Fruit fly (Drosophila melanogaster) whole organism, wandering third instar larva: ENCODE results near the gene Ndae1.

Source experiments
- Abd-B ChIP-seq: fragments of >200 bp; optimal IDR thresholded peaks from 2 replicates; lab custom pipeline; 2017; ENCODE audit warnings: missing biosample characterization, missing genetic modification characterization
- CG32264 ChIP-seq: fragments of 200-800 bp; sonication (Bioruptor generic); optimal IDR thresholded peaks from 2 replicates; lab custom pipeline; 2016; ENCODE audit warnings: missing biosample characterization, missing genetic modification characterization
- CG9705 ChIP-seq: fragments of 200-800 bp; sonication (Bioruptor generic); optimal IDR thresholded peaks from 2 replicates; lab custom pipeline; 2018; ENCODE audit warnings: missing biosample characterization, mild to moderate bottlenecking, missing genetic modification characterization
- CrebA ChIP-seq: fragments of 200-800 bp; sonication (Bioruptor generic); optimal IDR thresholded peaks from 2 replicates; lab custom pipeline; 2016; ENCODE audit warnings: missing biosample characterization, mild to moderate bottlenecking, missing genetic modification characterization, borderline replicate concordance
- Dfd ChIP-seq: fragments of >200 bp; optimal IDR thresholded peaks from 2 replicates; lab custom pipeline; 2017; ENCODE audit warnings: missing biosample characterization, missing genetic modification characterization
- Dif ChIP-seq: fragments of 200-275, 200-300 bp; sonication (Bioruptor generic); optimal IDR thresholded peaks from 2 replicates; lab custom pipeline; 2018; ENCODE audit warnings: missing biosample characterization, missing genetic modification characterization; ENCODE audit not compliant: partially characterized antibody
- GATAd ChIP-seq: sonication (Bioruptor generic); optimal IDR thresholded peaks from 2 replicates; lab custom pipeline; 2016; ENCODE audit warnings: missing biosample characterization, missing genetic modification characterization
- HLH106 ChIP-seq: fragments of 200-800 bp; optimal IDR thresholded peaks from 3 replicates; lab custom pipeline; 2019; ENCODE audit warnings: missing biosample characterization, mild to moderate bottlenecking, missing genetic modification characterization, moderate library complexity
- Hnf4 ChIP-seq: fragments of 200-800 bp; sonication (Bioruptor generic); optimal IDR thresholded peaks from 2 replicates; lab custom pipeline; 2016; ENCODE audit warnings: missing biosample characterization, mild to moderate bottlenecking, missing genetic modification characterization
- Hr78 ChIP-seq: fragments of >200 bp; optimal IDR thresholded peaks from 2 replicates; lab custom pipeline; 2017; ENCODE audit warnings: missing biosample characterization, missing genetic modification characterization
- Hr83 ChIP-seq: fragments of 200-300 bp; sonication (Bioruptor generic); optimal IDR thresholded peaks from 2 replicates; lab custom pipeline; 2016; ENCODE audit warnings: missing biosample characterization, mild to moderate bottlenecking, missing genetic modification characterization, moderate library complexity; ENCODE audit not compliant: poor library complexity, severe bottlenecking
- Jra ChIP-seq: sonication (Bioruptor generic); optimal IDR thresholded peaks from 2 replicates; lab custom pipeline; 2016; ENCODE audit warnings: missing biosample characterization, missing genetic modification characterization
- Mio ChIP-seq: sonication (Bioruptor generic); optimal IDR thresholded peaks from 2 replicates; lab custom pipeline; 2016; ENCODE audit warnings: missing biosample characterization, missing genetic modification characterization
- Myc ChIP-seq: fragments of >200 bp; optimal IDR thresholded peaks from 2 replicates; lab custom pipeline; 2017
- N ChIP-seq: fragments of >200 bp; optimal IDR thresholded peaks from 2 replicates; lab custom pipeline; 2018; ENCODE audit warnings: missing biosample characterization, missing external identifiers, missing genetic modification characterization
- OdsH ChIP-seq: fragments of 200-800 bp; sonication (Bioruptor generic); optimal IDR thresholded peaks from 2 replicates; lab custom pipeline; 2016; ENCODE audit warnings: missing biosample characterization, mild to moderate bottlenecking, missing genetic modification characterization
- Rel ChIP-seq, 2 experiments: fragments of 200-800 bp; sonication (Bioruptor generic) in 1 of 2; optimal IDR thresholded peaks; 2 replicates in 1 of 2; 3 replicates in 1 of 2; lab custom pipeline; 2016 to 2019; ENCODE audit warnings: mild to moderate bottlenecking in 2 of 2, missing biosample characterization in 2 of 2, missing genetic modification characterization in 2 of 2, moderate library complexity in 1 of 2
- Sp1 ChIP-seq: fragments of 200-800 bp; sonication (Bioruptor generic); optimal IDR thresholded peaks from 3 replicates; lab custom pipeline; 2019; ENCODE audit warnings: missing biosample characterization, mild to moderate bottlenecking, missing genetic modification characterization, moderate library complexity
- Vsx2 ChIP-seq: fragments of 200-300, 225-300 bp; sonication (Bioruptor generic); optimal IDR thresholded peaks from 2 replicates; lab custom pipeline; 2018; ENCODE audit warnings: missing biosample characterization, missing genetic modification characterization; ENCODE audit not compliant: partially characterized antibody
- brk ChIP-seq: fragments of 200-800 bp; sonication (Bioruptor generic); optimal IDR thresholded peaks from 2 replicates; lab custom pipeline; 2016; ENCODE audit warnings: missing biosample characterization, mild to moderate bottlenecking, missing genetic modification characterization
- dl ChIP-seq, 2 experiments: fragments of 175-275, 200-275 bp in 1 of 2; fragments of 200-275 bp in 1 of 2; sonication (Bioruptor generic); optimal IDR thresholded peaks; lab custom pipeline; 2018; ENCODE audit warnings: mild to moderate bottlenecking in 2 of 2, missing biosample characterization in 2 of 2, missing genetic modification characterization in 2 of 2, moderate library complexity in 2 of 2; ENCODE audit not compliant: partially characterized antibody in 2 of 2, insufficient read depth in 1 of 2
- dmrt93B ChIP-seq: fragments of 200-800 bp; sonication (Bioruptor generic); optimal IDR thresholded peaks from 2 replicates; lab custom pipeline; 2018; ENCODE audit warnings: missing biosample characterization, mild to moderate bottlenecking, missing genetic modification characterization
- dsf ChIP-seq: sonication (Bioruptor generic); optimal IDR thresholded peaks from 2 replicates; lab custom pipeline; 2016; ENCODE audit warnings: missing biosample characterization, missing genetic modification characterization, borderline replicate concordance
- ey ChIP-seq: fragments of 200-800 bp; sonication (Bioruptor generic); optimal IDR thresholded peaks from 2 replicates; lab custom pipeline; 2016; ENCODE audit warnings: missing biosample characterization, missing genetic modification characterization
- h ChIP-seq: fragments of 200-800 bp; sonication (Bioruptor generic); optimal IDR thresholded peaks from 3 replicates; lab custom pipeline; 2016; ENCODE audit warnings: missing biosample characterization, mild to moderate bottlenecking, missing genetic modification characterization
- lola ChIP-seq: fragments of >200 bp; optimal IDR thresholded peaks from 2 replicates; lab custom pipeline; 2017; ENCODE audit warnings: missing biosample characterization, missing genetic modification characterization
- pan ChIP-seq: fragments of >200 bp; optimal IDR thresholded peaks from 2 replicates; lab custom pipeline; 2017
- psq ChIP-seq: fragments of 200-800 bp; sonication (Bioruptor generic); optimal IDR thresholded peaks from 3 replicates; lab custom pipeline; 2017; ENCODE audit warnings: missing biosample characterization, mild to moderate bottlenecking, missing genetic modification characterization, moderate library complexity
- rgr ChIP-seq: fragments of 200-800 bp; sonication (Bioruptor generic); optimal IDR thresholded peaks from 3 replicates; lab custom pipeline; 2016; ENCODE audit warnings: missing biosample characterization, mild to moderate bottlenecking, missing genetic modification characterization
- sage ChIP-seq: fragments of 200-800 bp; sonication (Bioruptor generic); optimal IDR thresholded peaks from 2 replicates; lab custom pipeline; 2016; ENCODE audit warnings: missing biosample characterization, mild to moderate bottlenecking, missing genetic modification characterization
- sv ChIP-seq: fragments of 200-800 bp; sonication (Bioruptor generic); optimal IDR thresholded peaks from 3 replicates; lab custom pipeline; 2016; ENCODE audit warnings: missing biosample characterization, missing genetic modification characterization
- tai ChIP-seq: sonication (Bioruptor generic); optimal IDR thresholded peaks from 2 replicates; lab custom pipeline; 2016; ENCODE audit warnings: missing biosample characterization, missing genetic modification characterization
- usp ChIP-seq: fragments of >200 bp; optimal IDR thresholded peaks from 2 replicates; lab custom pipeline; 2017; ENCODE audit warnings: missing biosample characterization, missing genetic modification characterization
- woc ChIP-seq: sonication (Bioruptor generic); optimal IDR thresholded peaks from 2 replicates; lab custom pipeline; 2016; ENCODE audit warnings: missing biosample characterization, mild to moderate bottlenecking, missing genetic modification characterization

The Ndae1 gene

dm6 chr2L:7289880-7290279 lies 40.7 kb upstream of the Ndae1 start:
- TF ChIP-seq HLH106 (tag; lab: Kevin White, UChicago) = no peak
- TF ChIP-seq CrebA (GFP tag; lab: Kevin White, UChicago) = no peak
- TF ChIP-seq dmrt93B (GFP tag; lab: Kevin White, UChicago) = no peak
- TF ChIP-seq CG32264 (GFP tag; lab: Kevin White, UChicago) = no peak
- no peak for TF ChIP-seq tai (GFP tag; lab: Kevin White, UChicago)
- no peak for TF ChIP-seq Hnf4 (GFP tag; lab: Kevin White, UChicago)
- no peak for TF ChIP-seq Mio (GFP tag; lab: Kevin White, UChicago)
- TF ChIP-seq dsf (GFP tag; lab: Kevin White, UChicago) = no peak
- no peak for TF ChIP-seq psq (GFP tag; lab: Kevin White, UChicago)
- no peak for TF ChIP-seq brk (GFP tag; lab: Kevin White, UChicago)
- TF ChIP-seq Abd-B (GFP tag; lab: Kevin White, UChicago) = no peak
- no peak for TF ChIP-seq sage (GFP tag; lab: Kevin White, UChicago)
- no peak for TF ChIP-seq Sp1 (GFP tag; lab: Kevin White, UChicago)
- TF ChIP-seq CG9705 = no peak
- no peak for TF ChIP-seq Rel (GFP tag; optimal IDR thresholded peaks at IDR 0.05; lab: Kevin White, UChicago)
- no peak for TF ChIP-seq Rel (tag; optimal IDR thresholded peaks at IDR 0.05; lab: Kevin White, UChicago)
- TF ChIP-seq h (GFP tag; lab: Kevin White, UChicago) = no peak
- no peak for TF ChIP-seq ey (GFP tag; lab: Kevin White, UChicago)

dm6 chr2L:7285862-7286261 lies 36.7 kb upstream of the Ndae1 start:
- TF ChIP-seq Hr83 (GFP tag; lab: Kevin White, UChicago) (no peak), Rel (GFP tag; optimal IDR thresholded peaks at IDR 0.05; lab: Kevin White, UChicago) (no peak), Rel (tag; optimal IDR thresholded peaks at IDR 0.05; lab: Kevin White, UChicago) (no peak), dmrt93B (GFP tag; lab: Kevin White, UChicago) (no peak), CrebA (GFP tag; lab: Kevin White, UChicago) (no peak), rgr (GFP tag; lab: Kevin White, UChicago) (no peak)

DNA sequence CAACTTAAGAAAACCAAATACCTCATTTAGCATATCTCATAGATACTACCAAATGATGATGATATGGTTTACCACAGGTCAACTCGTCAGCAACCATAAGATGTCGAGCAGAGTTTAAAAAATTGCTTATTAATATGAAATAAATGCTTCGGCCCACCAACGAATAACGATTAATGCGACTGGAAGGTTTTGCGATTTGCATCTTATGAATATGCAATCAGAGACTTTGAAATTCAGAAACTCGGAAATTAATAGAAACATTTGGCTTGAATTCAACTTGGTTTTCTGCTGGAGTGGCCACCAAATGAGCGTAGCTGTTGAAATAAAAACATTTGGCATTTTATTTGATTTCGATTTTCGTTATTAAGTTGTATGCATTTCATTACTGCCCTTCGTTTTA lies 35.6 kb upstream of the Ndae1 start:
- TF ChIP-seq rgr (GFP tag; lab: Kevin White, UChicago) (no peak), h (GFP tag; lab: Kevin White, UChicago) (no peak), usp (GFP tag; lab: Kevin White, UChicago) (no peak), Mio (GFP tag; lab: Kevin White, UChicago) (no peak), Abd-B (GFP tag; lab: Kevin White, UChicago) (no peak), sv (no peak), lola (no peak)

DNA sequence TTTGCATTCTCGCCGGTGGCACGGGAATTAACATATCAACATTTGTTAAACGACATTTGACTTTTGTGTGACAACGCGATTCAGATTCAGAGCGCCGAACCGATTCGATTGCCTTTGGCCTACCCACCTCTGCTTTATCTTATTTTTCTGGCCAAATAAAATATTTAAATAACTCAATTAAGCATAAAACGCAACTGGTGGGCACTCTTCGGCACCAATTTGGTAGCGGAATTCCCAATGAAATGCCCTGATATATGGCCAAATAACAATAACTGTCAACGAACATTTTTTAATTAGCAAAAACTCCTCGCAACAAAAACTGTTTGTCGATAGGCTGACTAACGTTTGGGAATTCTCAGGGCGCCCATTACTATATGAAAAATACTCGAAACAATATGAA lies 35.0 kb upstream of the Ndae1 start:
- TF ChIP-seq Abd-B (GFP tag; lab: Kevin White, UChicago) = no peak

dm6 chr2L:7282128-7282527 lies 33.0 kb upstream of the Ndae1 start:
- TF ChIP-seq CrebA (GFP tag; lab: Kevin White, UChicago) (no peak), usp (GFP tag; lab: Kevin White, UChicago) (no peak), N (GFP tag; lab: Kevin White, UChicago) (no peak), h (GFP tag; lab: Kevin White, UChicago) (no peak)

DNA sequence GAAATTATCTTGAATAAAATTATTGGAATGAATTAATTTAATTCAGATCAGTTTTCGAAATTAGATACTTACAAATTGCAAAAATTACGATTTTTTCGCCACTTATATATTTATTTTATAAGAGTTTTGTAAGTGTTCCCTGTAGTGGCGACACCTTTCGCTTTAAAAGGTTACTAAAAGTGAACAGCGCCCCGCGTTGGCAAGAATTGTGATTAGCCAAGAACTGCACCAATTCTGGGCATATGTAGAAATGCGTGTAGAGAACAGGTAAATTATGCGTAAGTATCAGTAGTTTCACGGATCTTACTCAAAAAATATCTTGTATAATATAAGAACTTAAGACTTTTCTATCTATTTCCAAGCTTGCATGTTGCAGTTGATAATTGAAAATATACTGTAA lies 32.3 kb upstream of the Ndae1 start:
- TF ChIP-seq Hr78 (GFP tag; lab: Kevin White, UChicago) (no peak), usp (GFP tag; lab: Kevin White, UChicago) (no peak), HLH106 (tag; lab: Kevin White, UChicago) (peak; percentile 49), Myc (peak; percentile 97), Abd-B (GFP tag; lab: Kevin White, UChicago) (no peak), Jra (no peak), Hr83 (GFP tag; lab: Kevin White, UChicago) (peak; percentile 14), tai (GFP tag; lab: Kevin White, UChicago) (peak; percentile 27), sage (GFP tag; lab: Kevin White, UChicago) (no peak), lola (no peak), GATAd (no peak), h (GFP tag; lab: Kevin White, UChicago) (peak; percentile 64), dl (GFP tag; optimal IDR thresholded peaks at IDR 0.05; lab: Kevin White, UChicago; ENCODE audit: insufficient read depth in 1 of 2, partially characterized antibody in 2 of 2) (no peak), dmrt93B (GFP tag; lab: Kevin White, UChicago) (peak; percentile 44), Dif (GFP tag; lab: Kevin White, UChicago) (no peak), dsf (GFP tag; lab: Kevin White, UChicago) (no peak), sv (peak; percentile 17), Mio (GFP tag; lab: Kevin White, UChicago) (no peak), woc (no peak), CrebA (GFP tag; lab: Kevin White, UChicago) (no peak), Vsx2 (GFP tag; lab: Kevin White, UChicago) (peak; percentile 29), rgr (GFP tag; lab: Kevin White, UChicago) (peak; percentile 54), OdsH (peak; percentile 33), Dfd (GFP tag; lab: Kevin White, UChicago) (no peak), CG9705 (no peak), ey (GFP tag; lab: Kevin White, UChicago) (peak; percentile 26), Rel (GFP tag; optimal IDR thresholded peaks at IDR 0.05; lab: Kevin White, UChicago) (no peak), Rel (tag; optimal IDR thresholded peaks at IDR 0.05; lab: Kevin White, UChicago) (no peak), pan (lab: Kevin White, UChicago) (no peak), Sp1 (GFP tag; lab: Kevin White, UChicago) (no peak)
